Fruit fly (Drosophila melanogaster) whole organism, embryonic: ENCODE results near the gene CG11811.

Source experiments
- CG11093 ChIP-seq: fragments of 200-800 bp; sonication (Bioruptor generic); IDR thresholded peaks from 3 replicates; pipeline ENCODE4 v1.3.6; 2022; ENCODE audit warnings: missing biosample characterization, missing genetic modification characterization
- CG12071 ChIP-seq: fragments of 200-800 bp; sonication (Bioruptor generic); optimal IDR thresholded peaks from 3 replicates; lab custom pipeline; 2018; ENCODE audit warnings: missing biosample characterization, mild to moderate bottlenecking, missing genetic modification characterization
- CG12942 ChIP-seq: fragments of 200-800 bp; sonication (Bioruptor generic); optimal IDR thresholded peaks from 3 replicates; lab custom pipeline; 2016; ENCODE audit warnings: missing biosample characterization, missing genetic modification characterization
- CG13296 ChIP-seq: fragments of 200-800 bp; sonication (Bioruptor generic); optimal IDR thresholded peaks from 3 replicates; lab custom pipeline; 2018; ENCODE audit warnings: missing biosample characterization, mild to moderate bottlenecking, missing genetic modification characterization
- CG15696 ChIP-seq: fragments of 200-800 bp; sonication (Bioruptor generic); optimal IDR thresholded peaks from 2 replicates; lab custom pipeline; 2019; ENCODE audit warnings: missing biosample characterization, mild to moderate bottlenecking, missing genetic modification characterization, moderate library complexity
- CG16813 ChIP-seq: fragments of 200-800 bp; sonication (Bioruptor generic); IDR thresholded peaks from 3 replicates; pipeline ENCODE4 v1.3.6; 2022; ENCODE audit warnings: missing biosample characterization, missing genetic modification characterization; ENCODE audit not compliant: partially characterized antibody
- CG1832 ChIP-seq: fragments of 200-800 bp; sonication (Bioruptor generic); optimal IDR thresholded peaks from 2 replicates; lab custom pipeline; 2017; ENCODE audit warnings: missing biosample characterization, mild to moderate bottlenecking, missing genetic modification characterization, inconsistent platforms
- CG2202 ChIP-seq: fragments of 200-800 bp; sonication (Bioruptor generic); optimal IDR thresholded peaks from 2 replicates; lab custom pipeline; 2018; ENCODE audit warnings: missing biosample characterization, mild to moderate bottlenecking, missing genetic modification characterization
- CG3163 ChIP-seq: fragments of 200-800 bp; sonication (Bioruptor generic); optimal IDR thresholded peaks from 3 replicates; lab custom pipeline; 2016; ENCODE audit warnings: missing biosample characterization, missing genetic modification characterization
- CG32772 ChIP-seq: fragments of 200-800 bp; sonication (Bioruptor generic); IDR thresholded peaks from 2 replicates; pipeline ENCODE4 v1.3.6; 2022; ENCODE audit warnings: missing biosample characterization, missing genetic modification characterization
- CG4820 ChIP-seq: fragments of 200-800 bp; sonication (Bioruptor generic); optimal IDR thresholded peaks from 3 replicates; lab custom pipeline; 2016; ENCODE audit warnings: missing biosample characterization, missing genetic modification characterization
- CG6813 ChIP-seq: fragments of 200-800 bp; sonication (Bioruptor generic); optimal IDR thresholded peaks from 2 replicates; lab custom pipeline; 2017; ENCODE audit warnings: missing biosample characterization, missing genetic modification characterization, mild to moderate bottlenecking, moderate library complexity, missing genetic modification reagents
- CG7357 ChIP-seq: fragments of 200-800 bp; sonication (Bioruptor generic); IDR thresholded peaks from 3 replicates; pipeline ENCODE4 v1.3.6; 2022; ENCODE audit warnings: missing biosample characterization, missing genetic modification characterization
- CG7987 ChIP-seq: fragments of 200-800 bp; sonication (Bioruptor generic); optimal IDR thresholded peaks from 2 replicates; lab custom pipeline; 2018; ENCODE audit warnings: missing biosample characterization, mild to moderate bottlenecking, missing genetic modification characterization, moderate library complexity
- Ets65A ChIP-seq: fragments of 200-800 bp; sonication (Bioruptor generic); peaks from one replicate; lab custom pipeline; 2016; ENCODE audit warnings: missing biosample characterization, missing genetic modification characterization
- Fer3 ChIP-seq: fragments of 200-800 bp; sonication (Bioruptor generic); optimal IDR thresholded peaks from 2 replicates; lab custom pipeline; 2018; ENCODE audit warnings: missing biosample characterization, mild to moderate bottlenecking, missing genetic modification characterization, moderate library complexity
- H2.0 ChIP-seq: fragments of 200-800 bp; sonication (Bioruptor generic); IDR thresholded peaks from 2 replicates; pipeline ENCODE4 v1.3.6; 2022; ENCODE audit warnings: missing biosample characterization, missing genetic modification characterization
- HLH54F ChIP-seq: fragments of 200-800 bp; sonication (Bioruptor generic); optimal IDR thresholded peaks from 3 replicates; lab custom pipeline; 2016; ENCODE audit warnings: missing biosample characterization, missing genetic modification characterization
- Hr39 ChIP-seq: fragments of >200 bp; optimal IDR thresholded peaks from 2 replicates; lab custom pipeline; 2017
- Hr78 ChIP-seq, 2 experiments: fragments of 200-800 bp in 1 of 2; fragments of >200 bp in 1 of 2; sonication (Bioruptor generic) in 1 of 2; optimal IDR thresholded peaks; 2 replicates each; lab custom pipeline; 2017 to 2019; ENCODE audit warnings: missing biosample characterization in 2 of 2, missing genetic modification characterization in 2 of 2, mild to moderate bottlenecking in 1 of 2, moderate library complexity in 1 of 2
- Hsf ChIP-seq: fragments of 200-800 bp; sonication (Bioruptor generic); optimal IDR thresholded peaks from 3 replicates; lab custom pipeline; 2016; ENCODE audit warnings: missing biosample characterization, missing genetic modification characterization
- Kr ChIP-seq: fragments of 200-800 bp; sonication (Bioruptor generic); optimal IDR thresholded peaks from 2 replicates; lab custom pipeline; 2017; ENCODE audit warnings: missing biosample characterization, mild to moderate bottlenecking, missing genetic modification characterization
- Med ChIP-seq: fragments of 200-800 bp; sonication (Bioruptor generic); peaks from one replicate; lab custom pipeline; 2016; ENCODE audit warnings: missing biosample characterization, missing genetic modification characterization, mild to moderate bottlenecking, inconsistent platforms, moderate library complexity
- Poxn ChIP-seq: fragments of 200-800 bp; sonication (Bioruptor generic); IDR thresholded peaks from 2 replicates; pipeline ENCODE4 v1.3.6; 2022; ENCODE audit warnings: missing biosample characterization, missing genetic modification characterization
- Six4 ChIP-seq: fragments of 200-800 bp; sonication (Bioruptor generic); optimal IDR thresholded peaks from 2 replicates; lab custom pipeline; 2016; ENCODE audit warnings: missing biosample characterization, missing genetic modification characterization
- Sry-δ ChIP-seq: fragments of 200-800 bp; sonication (Bioruptor generic); optimal IDR thresholded peaks from 2 replicates; lab custom pipeline; 2016; ENCODE audit warnings: missing biosample characterization, missing genetic modification characterization
- Tbp ChIP-seq: fragments of >200 bp; optimal IDR thresholded peaks from 2 replicates; lab custom pipeline; 2018; ENCODE audit warnings: missing biosample characterization, missing genetic modification characterization
- ase ChIP-seq: fragments of 200-800 bp; sonication (Bioruptor generic); IDR thresholded peaks from 3 replicates; pipeline ENCODE4 v1.3.6; 2022; ENCODE audit warnings: missing biosample characterization, missing genetic modification characterization
- az2 ChIP-seq: fragments of 200-800 bp; sonication (Bioruptor generic); optimal IDR thresholded peaks from 3 replicates; lab custom pipeline; 2016; ENCODE audit warnings: missing biosample characterization, missing genetic modification characterization
- cad ChIP-seq: fragments of >200 bp; optimal IDR thresholded peaks from 2 replicates; lab custom pipeline; 2017; ENCODE audit warnings: missing biosample characterization, missing genetic modification characterization
- chif ChIP-seq, 2 experiments: fragments of 200-800 bp; sonication (Bioruptor generic); optimal IDR thresholded peaks; 3 replicates each; lab custom pipeline; 2016; ENCODE audit warnings: missing biosample characterization in 2 of 2, missing genetic modification characterization in 2 of 2
- chn ChIP-seq: fragments of 200-800 bp; sonication (Bioruptor generic); optimal IDR thresholded peaks from 2 replicates; lab custom pipeline; 2016; ENCODE audit warnings: missing biosample characterization, missing genetic modification characterization
- ci ChIP-seq: fragments of 200-800 bp; sonication (Bioruptor generic); IDR thresholded peaks from 3 replicates; pipeline ENCODE4 v1.3.6; 2022; ENCODE audit warnings: missing biosample characterization, missing genetic modification characterization
- disco-r ChIP-seq: fragments of 200-800 bp; sonication (Bioruptor generic); optimal IDR thresholded peaks from 2 replicates; lab custom pipeline; 2016; ENCODE audit warnings: missing biosample characterization, missing genetic modification characterization
- dmrt99B ChIP-seq: fragments of 200-800 bp; sonication (Bioruptor generic); optimal IDR thresholded peaks from 2 replicates; lab custom pipeline; 2018; ENCODE audit warnings: missing biosample characterization, mild to moderate bottlenecking, missing genetic modification characterization, moderate library complexity
- exex ChIP-seq: fragments of 200-800 bp; sonication (Bioruptor generic); optimal IDR thresholded peaks from 4 replicates; lab custom pipeline; 2018; ENCODE audit warnings: missing biosample characterization, mild to moderate bottlenecking, missing genetic modification characterization, moderate library complexity
- fd64A ChIP-seq: fragments of 200-800 bp; sonication (Bioruptor generic); optimal IDR thresholded peaks from 3 replicates; lab custom pipeline; 2018; ENCODE audit warnings: missing biosample characterization, mild to moderate bottlenecking, missing genetic modification characterization
- hbn ChIP-seq: fragments of 200-800 bp; sonication (Bioruptor generic); IDR thresholded peaks from 2 replicates; pipeline ENCODE4 v1.3.6; 2022; ENCODE audit warnings: missing biosample characterization, missing genetic modification characterization; ENCODE audit not compliant: partially characterized antibody
- hth ChIP-seq: fragments of >200 bp; optimal IDR thresholded peaks from 2 replicates; lab custom pipeline; 2017; ENCODE audit warnings: inconsistent platforms
- jigr1 ChIP-seq: fragments of 200-800 bp; sonication (Bioruptor generic); IDR thresholded peaks from 3 replicates; pipeline ENCODE4 v1.3.6; 2022; ENCODE audit warnings: missing biosample characterization, missing genetic modification characterization
- ken ChIP-seq: fragments of 200-800 bp; sonication (Bioruptor generic); IDR thresholded peaks from 3 replicates; pipeline ENCODE4 v1.3.6; 2022; ENCODE audit warnings: missing biosample characterization, missing genetic modification characterization
- lmd ChIP-seq: fragments of 200-800 bp; sonication (Bioruptor generic); IDR thresholded peaks from 2 replicates; pipeline ENCODE4 v1.3.6; 2022; ENCODE audit warnings: missing biosample characterization, missing genetic modification characterization
- oc ChIP-seq: fragments of 200-800 bp; sonication (Bioruptor generic); optimal IDR thresholded peaks from 2 replicates; lab custom pipeline; 2018; ENCODE audit warnings: missing biosample characterization, mild to moderate bottlenecking, missing genetic modification characterization, moderate library complexity
- ranshi ChIP-seq: fragments of 200-800 bp; sonication (Bioruptor generic); IDR thresholded peaks from 2 replicates; pipeline ENCODE4 v1.3.6; 2022; ENCODE audit warnings: missing biosample characterization, missing genetic modification characterization
- salm ChIP-seq: fragments of 200-800 bp; sonication (Bioruptor generic); optimal IDR thresholded peaks from 2 replicates; lab custom pipeline; 2018; ENCODE audit warnings: missing biosample characterization, mild to moderate bottlenecking, missing genetic modification characterization
- sd ChIP-seq: fragments of 200-800 bp; sonication (Bioruptor generic); optimal IDR thresholded peaks from 3 replicates; lab custom pipeline; 2018; ENCODE audit warnings: missing biosample characterization, mild to moderate bottlenecking, missing genetic modification characterization, moderate library complexity
- sima ChIP-seq: fragments of 200-800 bp; sonication (Bioruptor generic); optimal IDR thresholded peaks from 2 replicates; lab custom pipeline; 2016; ENCODE audit warnings: missing biosample characterization, missing genetic modification characterization
- sqz ChIP-seq: fragments of 200-800 bp; sonication (Bioruptor generic); optimal IDR thresholded peaks from 3 replicates; lab custom pipeline; 2018; ENCODE audit warnings: missing biosample characterization, mild to moderate bottlenecking, missing genetic modification characterization
- toy ChIP-seq: fragments of 200-800 bp; sonication (Bioruptor generic); IDR thresholded peaks from 2 replicates; pipeline ENCODE4 v1.3.6; 2022; ENCODE audit warnings: missing biosample characterization, missing genetic modification characterization
- tup ChIP-seq: fragments of 200-800 bp; sonication (Bioruptor generic); optimal IDR thresholded peaks from 2 replicates; lab custom pipeline; 2016; ENCODE audit warnings: missing biosample characterization, mild to moderate bottlenecking, missing genetic modification characterization, moderate library complexity
- usp ChIP-seq: fragments of >200 bp; optimal IDR thresholded peaks from 2 replicates; lab custom pipeline; 2017; ENCODE audit warnings: missing biosample characterization, missing genetic modification characterization

CG11811 gene

DNA sequence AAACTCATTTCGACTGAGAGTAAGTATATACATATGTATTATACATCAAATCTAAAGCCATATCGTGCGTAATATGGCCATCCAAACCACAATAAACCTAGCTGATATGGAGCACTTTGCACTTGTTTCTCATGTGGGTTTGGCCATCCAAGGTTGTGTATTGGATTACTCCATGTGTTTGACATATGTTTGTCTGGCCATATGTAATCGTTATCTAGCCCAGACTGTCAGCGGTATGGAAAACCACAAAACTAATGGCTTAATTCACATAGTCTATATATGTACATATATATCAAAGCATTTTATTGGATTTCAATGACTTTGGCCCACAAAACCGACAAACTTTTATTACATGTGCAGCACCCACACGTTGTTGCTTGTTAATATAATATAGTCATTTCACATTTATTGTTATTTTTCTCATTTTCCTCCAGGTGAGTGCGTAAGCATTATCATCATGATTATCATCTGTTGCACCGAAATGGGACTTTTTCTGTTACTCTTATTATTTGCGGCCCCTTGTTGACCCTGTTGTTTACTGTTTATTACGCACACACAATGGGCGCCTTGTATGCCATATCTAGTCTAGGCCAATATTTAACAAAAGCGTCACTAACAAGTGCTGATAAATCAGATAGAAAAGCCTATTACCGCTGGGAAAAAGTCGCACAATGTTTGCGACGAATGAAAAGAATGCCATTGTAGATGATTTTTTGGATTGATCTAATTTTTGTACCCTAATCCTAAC, 34.2 kb upstream of the CG11811 start (continued):
- peak; percentile 32 for TF ChIP-seq az2 (GFP tag; lab: Kevin White, UChicago)
- no peak for TF ChIP-seq Poxn (GFP tag; lab: Robert Waterston, UW)
- TF ChIP-seq jigr1, result no peak
- TF ChIP-seq dmrt99B (tag; lab: Kevin White, UChicago), result peak; percentile 63
- TF ChIP-seq chn (GFP tag; lab: Kevin White, UChicago), result peak; percentile 21
- peak; percentile 0 for TF ChIP-seq Six4 (GFP tag; lab: Kevin White, UChicago)
- no peak for TF ChIP-seq Tbp (GFP tag; lab: Kevin White, UChicago)
- TF ChIP-seq CG6813 (GFP tag; lab: Kevin White, UChicago), result peak; percentile 77
- TF ChIP-seq CG1832 (GFP tag; lab: Kevin White, UChicago), result no peak
- TF ChIP-seq CG12942 (GFP tag; lab: Kevin White, UChicago), result peak; percentile 62
- no peak for TF ChIP-seq ken
- TF ChIP-seq Ets65A, result no peak
- TF ChIP-seq CG3163 (GFP tag; lab: Kevin White, UChicago), result peak; percentile 45
- TF ChIP-seq ase (GFP tag; lab: Robert Waterston, UW), result no peak
- TF ChIP-seq CG12071 (GFP tag; lab: Kevin White, UChicago), result peak; percentile 88
- TF ChIP-seq Med (GFP tag; lab: Kevin White, UChicago), result peak; percentile 96
- peak; percentile 22 for TF ChIP-seq exex
- peak; percentile 45 for TF ChIP-seq oc (tag; lab: Kevin White, UChicago)
- TF ChIP-seq ci, result peak; percentile 84
- TF ChIP-seq HLH54F (GFP tag; lab: Kevin White, UChicago), result peak; percentile 2
- peak; percentile 60; the same call in 1 of the 2 replicates for TF ChIP-seq ranshi (GFP tag; lab: Robert Waterston, UW)
- peak; percentile 19 for TF ChIP-seq sima (GFP tag; lab: Kevin White, UChicago)
- no peak for TF ChIP-seq hth (lab: Kevin White, UChicago)
- TF ChIP-seq Fer3 (tag; lab: Kevin White, UChicago), result peak; percentile 75
- TF ChIP-seq usp, result no peak
- TF ChIP-seq disco-r, result peak; percentile 12
- TF ChIP-seq CG7987 (GFP tag; lab: Kevin White, UChicago), result peak; percentile 90
- peak; percentile 85 for TF ChIP-seq fd64A (GFP tag; lab: Kevin White, UChicago)
- peak; percentile 10 for TF ChIP-seq CG4820 (GFP tag; lab: Kevin White, UChicago)
- TF ChIP-seq H2.0, result no peak
- peak; percentile 34 for TF ChIP-seq Sry-δ (GFP tag; lab: Kevin White, UChicago)
- no peak; the same call in 2 of the 3 replicates for TF ChIP-seq CG11093 (GFP tag; lab: Robert Waterston, UW)
- no peak for TF ChIP-seq CG16813 (GFP tag; lab: Robert Waterston, UW)
- no peak for TF ChIP-seq CG7357 (GFP tag; lab: Robert Waterston, UW)
- TF ChIP-seq lmd, result no peak
- peak; percentile 30 for TF ChIP-seq Kr (GFP tag; lab: Kevin White, UChicago)
- peak; percentile 61 for TF ChIP-seq tup (GFP tag; lab: Kevin White, UChicago)
- peak; percentile 22 for TF ChIP-seq Hsf
- peak; percentile 73 for TF ChIP-seq CG13296 (GFP tag; lab: Kevin White, UChicago)
- TF ChIP-seq sqz (GFP tag; lab: Kevin White, UChicago), result peak; percentile 36
- peak; percentile 12 for TF ChIP-seq sd (tag; lab: Kevin White, UChicago)
- TF ChIP-seq CG2202 (tag; lab: Kevin White, UChicago), result peak; percentile 68
- TF ChIP-seq cad (GFP tag; lab: Kevin White, UChicago), result no peak
- peak; percentile 70 for TF ChIP-seq salm (tag; lab: Kevin White, UChicago)
- peak in 1 of 2 experiments; percentile 66 for TF ChIP-seq chif (GFP tag; optimal IDR thresholded peaks at IDR 0.05; lab: Kevin White, UChicago)
- no peak for TF ChIP-seq CG32772 (GFP tag; lab: Robert Waterston, UW)
- no peak for TF ChIP-seq Hr39
- peak; percentile 45 for TF ChIP-seq CG15696
- no peak for TF ChIP-seq toy (GFP tag; lab: Robert Waterston, UW)
- TF ChIP-seq Hr78 (GFP tag; optimal IDR thresholded peaks at IDR 0.05; lab: Kevin White, UChicago), result peak in 1 of 2 experiments; percentile 34
- no peak for TF ChIP-seq hbn (GFP tag; lab: Robert Waterston, UW)
